Worm (Caenorhabditis elegans) whole organism, L2 larva: ENCODE results near the gene C48D1.5.

Experiments used
- R02D3.7 ChIP-seq: fragments of 150-350 bp; optimal IDR thresholded peaks from 2 replicates; lab custom pipeline; 2014; ENCODE audit warnings: missing biosample characterization, missing genetic modification characterization
- ceh-16 ChIP-seq: fragments of 150-350 bp; optimal IDR thresholded peaks from 2 replicates; lab custom pipeline; 2014; ENCODE audit warnings: missing biosample characterization, missing genetic modification characterization
- dmd-4 ChIP-seq: sonication (generic microtip); optimal IDR thresholded peaks from 2 replicates; lab custom pipeline; 2017; ENCODE audit warnings: missing biosample characterization, missing genetic modification characterization
- lin-39 ChIP-seq: fragments of 150-350 bp; optimal IDR thresholded peaks from 2 replicates; lab custom pipeline; 2014; ENCODE audit warnings: missing biosample characterization, missing genetic modification reagents, missing genetic modification characterization
- mab-5 ChIP-seq: fragments of 150-350 bp; optimal IDR thresholded peaks from 2 replicates; lab custom pipeline; 2014; ENCODE audit warnings: missing biosample characterization, missing genetic modification characterization
- nhr-11 ChIP-seq: fragments of 150-350 bp; optimal IDR thresholded peaks from 2 replicates; lab custom pipeline; 2014; ENCODE audit warnings: missing biosample characterization, missing genetic modification characterization
- unc-62 ChIP-seq: fragments of 150-350 bp; optimal IDR thresholded peaks from 2 replicates; lab custom pipeline; 2014; ENCODE audit warnings: missing biosample characterization, missing genetic modification reagents, missing genetic modification characterization

- TF ChIP-seq mab-5 (tag; lab: Kevin White, UChicago) (no peak), dmd-4 (no peak), nhr-11 (tag; lab: Kevin White, UChicago) (no peak), unc-62 (no peak), ceh-16 (tag; lab: Kevin White, UChicago) (no peak), lin-39 (tag; lab: Kevin White, UChicago) (no peak), R02D3.7 (tag; lab: Kevin White, UChicago) (no peak)
Measured at ce11 chrIV:13250243-13250642, 28.5 kb downstream of the C48D1.5 start.
